Worm (Caenorhabditis elegans) whole organism, early embryonic: ENCODE data around the gene pmpl-1.

ENCODE experiments used
- ama-1 ChIP-seq: fragments of 150-350 bp; optimal IDR thresholded peaks from 2 replicates; lab custom pipeline; 2014
- flt-1 ChIP-seq: fragments of 200-800 bp; sonication (Bioruptor generic); IDR thresholded peaks from 2 replicates; pipeline ENCODE4 v1.3.6; 2022; ENCODE audit warnings: missing genetic modification characterization, missing compliant biosample characterization
- hmbx-1 ChIP-seq: sonication (generic microtip); optimal IDR thresholded peaks from 2 replicates; lab custom pipeline; 2016; ENCODE audit warnings: mild to moderate bottlenecking, missing genetic modification characterization, missing compliant biosample characterization
- hmg-4 ChIP-seq: fragments of 200-800 bp; sonication (Bioruptor generic); optimal IDR thresholded peaks from 2 replicates; lab custom pipeline; 2018; ENCODE audit warnings: mild to moderate bottlenecking, missing genetic modification characterization, missing compliant biosample characterization
- hnd-1 ChIP-seq: sonication (generic microtip); optimal IDR thresholded peaks from 2 replicates; lab custom pipeline; 2016; ENCODE audit warnings: missing genetic modification characterization, missing compliant biosample characterization

DNA sequence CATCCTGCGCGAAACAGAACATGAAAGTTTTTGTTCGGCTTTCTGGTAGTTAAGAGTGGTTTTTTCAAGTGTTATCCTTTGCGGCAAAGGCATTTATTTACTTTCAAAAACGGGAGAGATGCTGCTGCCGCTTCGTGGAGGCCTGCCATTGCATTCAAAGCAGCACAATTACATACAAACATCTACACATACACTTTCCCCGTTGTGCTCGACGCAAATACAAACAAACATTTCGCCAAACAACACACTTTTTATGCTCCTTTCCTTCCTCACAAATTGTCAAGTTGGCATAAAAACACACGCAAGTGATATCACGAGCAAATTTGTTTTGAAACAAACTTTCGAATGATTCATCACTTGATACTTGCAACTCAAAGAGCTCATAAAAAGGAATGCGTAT is 38.3 kb downstream of the pmpl-1 start:
- TF ChIP-seq flt-1 (GFP tag; lab: Robert Waterston, UW), result no peak
- TF ChIP-seq ama-1 (lab: Kevin White, UChicago), result no peak
- no peak for TF ChIP-seq hmbx-1 (tag; lab: Kevin White, UChicago)
- TF ChIP-seq hmg-4 (GFP tag; lab: Kevin White, UChicago), result no peak
- TF ChIP-seq hnd-1 (tag; lab: Kevin White, UChicago), result no peak
